Worm (Caenorhabditis elegans) whole organism, mixed stage, embryonic: ENCODE results near the gene F35H8.1.

Experiments
- bed-3 ChIP-seq: fragments of 200-800 bp; sonication (Bioruptor generic); optimal IDR thresholded peaks from 3 replicates; lab custom pipeline; 2018; ENCODE audit warnings: mild to moderate bottlenecking, missing genetic modification characterization, moderate library complexity, missing compliant biosample characterization
- blmp-1 ChIP-seq: fragments of 150-350 bp; optimal IDR thresholded peaks from 2 replicates; lab custom pipeline; 2014; ENCODE audit warnings: missing biosample characterization, missing genetic modification characterization
- cnd-1 ChIP-seq: fragments of 200-800 bp; sonication (Bioruptor generic); optimal IDR thresholded peaks from 2 replicates; lab custom pipeline; 2018; ENCODE audit warnings: mild to moderate bottlenecking, missing genetic modification characterization, missing compliant biosample characterization
- elt-1 ChIP-seq: sonication (generic microtip); optimal IDR thresholded peaks from 2 replicates; lab custom pipeline; 2017; ENCODE audit warnings: missing genetic modification characterization, mild to moderate bottlenecking, missing compliant biosample characterization, antibody characterized with exemption, moderate library complexity, borderline replicate concordance; ENCODE audit not compliant: insufficient read depth
- elt-3 ChIP-seq: fragments of 150-350 bp; optimal IDR thresholded peaks from 2 replicates; lab custom pipeline; 2014; ENCODE audit warnings: missing biosample characterization, missing genetic modification characterization
- flh-1 ChIP-seq: fragments of 200-800 bp; sonication (Bioruptor generic); optimal IDR thresholded peaks from 2 replicates; lab custom pipeline; 2018; ENCODE audit warnings: mild to moderate bottlenecking, missing genetic modification characterization, moderate library complexity, missing compliant biosample characterization
- lin-13 ChIP-seq: fragments of 150-350 bp; optimal IDR thresholded peaks from 2 replicates; lab custom pipeline; 2014; ENCODE audit warnings: missing biosample characterization, missing genetic modification characterization
- mep-1 ChIP-seq: fragments of 150-350 bp; optimal IDR thresholded peaks from 2 replicates; lab custom pipeline; 2017; ENCODE audit warnings: missing biosample characterization, missing genetic modification reagents, missing genetic modification characterization, inconsistent platforms
- nhr-237 ChIP-seq: fragments of 150-350 bp; optimal IDR thresholded peaks from 2 replicates; lab custom pipeline; 2014; ENCODE audit warnings: missing biosample characterization, missing genetic modification characterization
- nhr-28 ChIP-seq: fragments of 150-350 bp; optimal IDR thresholded peaks from 2 replicates; lab custom pipeline; 2014; ENCODE audit warnings: missing biosample characterization, missing genetic modification characterization
- sptf-1 ChIP-seq: sonication (generic microtip); optimal IDR thresholded peaks from 2 replicates; lab custom pipeline; 2017; ENCODE audit warnings: mild to moderate bottlenecking, missing genetic modification characterization, moderate library complexity, missing compliant biosample characterization
- unc-120 ChIP-seq: sonication (generic microtip); optimal IDR thresholded peaks from 2 replicates; lab custom pipeline; 2017; ENCODE audit warnings: missing genetic modification characterization, missing compliant biosample characterization; ENCODE audit not compliant: poor library complexity, severe bottlenecking
- unc-39 ChIP-seq: fragments of 150-350 bp; optimal IDR thresholded peaks from 2 replicates; lab custom pipeline; 2014; ENCODE audit warnings: missing biosample characterization, missing genetic modification characterization
- unc-62 ChIP-seq: fragments of 150-350 bp; optimal IDR thresholded peaks from 2 replicates; lab custom pipeline; 2014; ENCODE audit warnings: missing biosample characterization, missing genetic modification reagents, missing genetic modification characterization

DNA sequence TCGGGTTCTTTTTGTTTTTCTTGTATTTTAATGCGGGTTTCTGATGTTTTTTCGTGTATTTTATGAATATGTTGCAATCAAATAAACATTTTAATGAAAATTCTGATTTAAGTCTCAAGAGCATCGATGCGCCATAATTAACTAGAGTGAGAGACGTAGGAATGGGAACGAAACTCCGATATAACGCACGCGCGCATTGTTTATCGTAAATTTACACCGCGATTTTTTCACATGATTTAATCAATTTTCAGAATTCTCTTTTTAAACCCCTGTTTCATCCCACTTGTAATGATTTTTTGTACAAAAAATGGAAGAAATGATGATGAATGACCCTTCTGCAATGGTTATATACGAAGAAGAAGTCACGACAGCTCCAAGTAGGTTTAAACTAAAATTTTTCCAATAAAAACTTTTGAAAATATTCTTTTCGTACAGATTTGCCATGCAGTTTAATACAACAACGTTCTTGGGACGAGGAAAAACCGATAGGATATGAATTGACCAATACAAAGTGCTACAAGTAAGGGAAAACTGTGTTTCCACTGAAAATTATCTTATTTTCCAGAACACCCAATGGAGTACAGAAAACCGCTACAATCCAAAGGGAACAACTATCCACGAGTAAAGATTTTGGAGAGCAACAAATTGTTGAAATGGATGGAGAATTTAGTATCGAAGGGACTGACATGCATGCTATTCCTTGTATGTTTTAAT, 4.5 kb upstream of the F35H8.1 start, which contains the start of gene zfp-2:
- TF ChIP-seq lin-13 (tag; lab: Kevin White, UChicago) (no peak), mep-1 (tag; lab: Kevin White, UChicago) (no peak), flh-1 (GFP tag; lab: Kevin White, UChicago) (no peak), nhr-237 (tag; lab: Kevin White, UChicago) (no peak), sptf-1 (tag; lab: Kevin White, UChicago) (no peak), elt-1 (tag; lab: Kevin White, UChicago) (no peak), unc-62 (no peak), blmp-1 (tag; lab: Kevin White, UChicago) (no peak), unc-120 (tag; lab: Kevin White, UChicago) (no peak), nhr-28 (tag; lab: Kevin White, UChicago) (no peak), bed-3 (no peak), elt-3 (tag; lab: Kevin White, UChicago) (no peak), cnd-1 (no peak), unc-39 (tag; lab: Kevin White, UChicago) (no peak)
